Fruit fly (Drosophila melanogaster) whole organism, prepupa: ENCODE results near the gene CG15390.
A peak's percentile ranks its signal among the peaks of the same experiment; 100 is the strongest.

Source experiments
- Blimp-1 ChIP-seq: fragments of 200-800 bp; sonication (Bioruptor generic); optimal IDR thresholded peaks from 3 replicates; lab custom pipeline; 2017; ENCODE audit warnings: missing biosample characterization, missing genetic modification characterization, mild to moderate bottlenecking, moderate library complexity, missing genetic modification reagents
- CG10631 ChIP-seq: fragments of 200-800 bp; sonication (Bioruptor generic); optimal IDR thresholded peaks from 2 replicates; lab custom pipeline; 2016; ENCODE audit warnings: missing biosample characterization, missing genetic modification characterization
- CG10669 ChIP-seq: fragments of 200-800 bp; sonication (Bioruptor generic); optimal IDR thresholded peaks from 3 replicates; lab custom pipeline; 2018; ENCODE audit warnings: missing biosample characterization, mild to moderate bottlenecking, missing genetic modification characterization, moderate library complexity
- CG11294 ChIP-seq: fragments of 200-800 bp; sonication (Bioruptor generic); IDR thresholded peaks from 2 replicates; pipeline ENCODE4 v1.3.6; 2022; ENCODE audit warnings: missing biosample characterization, missing genetic modification characterization
- CG11762 ChIP-seq: fragments of 200-800 bp; sonication (Bioruptor generic); optimal IDR thresholded peaks from 3 replicates; lab custom pipeline; 2016; ENCODE audit warnings: missing biosample characterization, missing genetic modification characterization; ENCODE audit not compliant: insufficient read depth
- CG15336 ChIP-seq: fragments of 200-800 bp; sonication (Bioruptor generic); IDR thresholded peaks from 2 replicates; pipeline ENCODE4 v1.3.6; 2022; ENCODE audit warnings: missing biosample characterization, missing genetic modification characterization
- CG1621 ChIP-seq: fragments of 200-800 bp; sonication (Bioruptor generic); optimal IDR thresholded peaks from 3 replicates; lab custom pipeline; 2018; ENCODE audit warnings: missing biosample characterization, mild to moderate bottlenecking, missing genetic modification characterization
- CG16779 ChIP-seq: fragments of 200-800 bp; sonication (Bioruptor generic); optimal IDR thresholded peaks from 3 replicates; lab custom pipeline; 2017; ENCODE audit warnings: missing biosample characterization, mild to moderate bottlenecking, missing genetic modification characterization
- CG31627 ChIP-seq: fragments of 200-800 bp; sonication (Bioruptor generic); optimal IDR thresholded peaks from 3 replicates; lab custom pipeline; 2016; ENCODE audit warnings: missing biosample characterization, missing genetic modification characterization
- CG32006 ChIP-seq: fragments of 200-800 bp; sonication (Bioruptor generic); optimal IDR thresholded peaks from 3 replicates; lab custom pipeline; 2017; ENCODE audit warnings: missing biosample characterization, mild to moderate bottlenecking, missing genetic modification characterization
- CG34406 ChIP-seq: fragments of 200-800 bp; sonication (Bioruptor generic); optimal IDR thresholded peaks from 3 replicates; lab custom pipeline; 2016; ENCODE audit warnings: missing biosample characterization, missing genetic modification characterization
- CG4318 ChIP-seq: fragments of 200-800 bp; sonication (Bioruptor generic); optimal IDR thresholded peaks from 3 replicates; lab custom pipeline; 2017; ENCODE audit warnings: missing biosample characterization, mild to moderate bottlenecking, missing genetic modification characterization
- CG6163 ChIP-seq: fragments of 200-800 bp; sonication (Bioruptor generic); IDR thresholded peaks from 3 replicates; pipeline ENCODE4 v1.3.6; 2022; ENCODE audit warnings: missing biosample characterization, missing genetic modification characterization
- CG6276 ChIP-seq: fragments of 200-800 bp; sonication (Bioruptor generic); optimal IDR thresholded peaks from 2 replicates; lab custom pipeline; 2017; ENCODE audit warnings: missing biosample characterization, mild to moderate bottlenecking, missing genetic modification characterization
- CG6792 ChIP-seq: fragments of 200-800 bp; sonication (Bioruptor generic); optimal IDR thresholded peaks from 3 replicates; lab custom pipeline; 2016; ENCODE audit warnings: missing biosample characterization, missing genetic modification characterization
- CG6808 ChIP-seq: fragments of 200-800 bp; sonication (Bioruptor generic); optimal IDR thresholded peaks from 3 replicates; lab custom pipeline; 2017; ENCODE audit warnings: missing biosample characterization, missing genetic modification characterization, mild to moderate bottlenecking, moderate library complexity, missing genetic modification reagents
- CG6854 ChIP-seq: fragments of 200-800 bp; sonication (Bioruptor generic); optimal IDR thresholded peaks from 2 replicates; lab custom pipeline; 2017; ENCODE audit warnings: missing biosample characterization, mild to moderate bottlenecking, missing genetic modification characterization
- CG7368 ChIP-seq: fragments of 200-800 bp; sonication (Bioruptor generic); optimal IDR thresholded peaks from 3 replicates; lab custom pipeline; 2016; ENCODE audit warnings: missing biosample characterization, missing genetic modification characterization
- CG8319 ChIP-seq: fragments of 200-800 bp; sonication (Bioruptor generic); optimal IDR thresholded peaks from 3 replicates; lab custom pipeline; 2016; ENCODE audit warnings: missing biosample characterization, missing genetic modification characterization
- CG8632 ChIP-seq: fragments of 200-800 bp; sonication (Bioruptor generic); optimal IDR thresholded peaks from 3 replicates; lab custom pipeline; 2016; ENCODE audit warnings: missing biosample characterization, missing genetic modification characterization
- Eip75B ChIP-seq: fragments of 200-800 bp; sonication (Bioruptor generic); optimal IDR thresholded peaks from 3 replicates; lab custom pipeline; 2016; ENCODE audit warnings: missing biosample characterization, missing genetic modification characterization
- Eip78C ChIP-seq: fragments of 200-800 bp; sonication (Bioruptor generic); peaks from one replicate; lab custom pipeline; 2016; ENCODE audit warnings: missing biosample characterization, missing genetic modification characterization
- Eip93F ChIP-seq: fragments of 200-800 bp; sonication (Bioruptor generic); optimal IDR thresholded peaks from 2 replicates; lab custom pipeline; 2016; ENCODE audit warnings: missing biosample characterization, mild to moderate bottlenecking, missing genetic modification characterization
- Ets21C ChIP-seq: fragments of 200-800 bp; sonication (Bioruptor generic); optimal IDR thresholded peaks from 3 replicates; lab custom pipeline; 2016; ENCODE audit warnings: missing biosample characterization, missing genetic modification characterization
- Ets96B ChIP-seq: fragments of 200-800 bp; optimal IDR thresholded peaks from 2 replicates; lab custom pipeline; 2019; ENCODE audit warnings: missing biosample characterization, mild to moderate bottlenecking, missing genetic modification characterization, moderate library complexity
- Gug ChIP-seq: fragments of 200-800 bp; sonication (Bioruptor generic); IDR thresholded peaks from 2 replicates; pipeline ENCODE4 v1.3.6; 2022; ENCODE audit warnings: missing biosample characterization, missing genetic modification characterization
- Hr38 ChIP-seq: sonication (Bioruptor generic); optimal IDR thresholded peaks from 2 replicates; lab custom pipeline; 2016; ENCODE audit warnings: missing biosample characterization, missing genetic modification characterization
- Lpt ChIP-seq: fragments of 200-800 bp; sonication (Bioruptor generic); optimal IDR thresholded peaks from 3 replicates; lab custom pipeline; 2016; ENCODE audit warnings: missing biosample characterization, missing genetic modification characterization
- Met ChIP-seq: fragments of 200-800 bp; sonication (Bioruptor generic); optimal IDR thresholded peaks from 3 replicates; lab custom pipeline; 2016; ENCODE audit warnings: missing biosample characterization, missing genetic modification characterization
- OdsH ChIP-seq: fragments of 200-800 bp; sonication (Bioruptor generic); optimal IDR thresholded peaks from 3 replicates; lab custom pipeline; 2016; ENCODE audit warnings: missing biosample characterization, missing genetic modification characterization
- Smox ChIP-seq: fragments of 200-800 bp; sonication (Bioruptor generic); optimal IDR thresholded peaks from 3 replicates; lab custom pipeline; 2016; ENCODE audit warnings: missing biosample characterization, missing genetic modification characterization
- Sox102F ChIP-seq: fragments of 200-800 bp; sonication (Bioruptor generic); optimal IDR thresholded peaks from 2 replicates; lab custom pipeline; 2016; ENCODE audit warnings: missing biosample characterization, mild to moderate bottlenecking, missing genetic modification characterization
- Sox14 ChIP-seq: fragments of 200-800 bp; sonication (Bioruptor generic); optimal IDR thresholded peaks from 3 replicates; lab custom pipeline; 2016; ENCODE audit warnings: missing biosample characterization, missing genetic modification characterization
- Sox15 ChIP-seq: fragments of 200-800 bp; sonication (Bioruptor generic); optimal IDR thresholded peaks from 3 replicates; lab custom pipeline; 2016; ENCODE audit warnings: missing biosample characterization, missing genetic modification characterization
- achi ChIP-seq: fragments of 200-800 bp; sonication (Bioruptor generic); optimal IDR thresholded peaks from 3 replicates; lab custom pipeline; 2016; ENCODE audit warnings: missing biosample characterization, missing genetic modification characterization
- acj6 ChIP-seq: fragments of 200-800 bp; sonication (Bioruptor generic); optimal IDR thresholded peaks from 3 replicates; lab custom pipeline; 2016; ENCODE audit warnings: missing biosample characterization, missing genetic modification characterization
- cyc ChIP-seq: fragments of 200-800 bp; sonication (Bioruptor generic); optimal IDR thresholded peaks from 3 replicates; lab custom pipeline; 2016; ENCODE audit warnings: missing biosample characterization, missing genetic modification characterization
- dac ChIP-seq: fragments of 200-800 bp; sonication (Bioruptor generic); optimal IDR thresholded peaks from 2 replicates; lab custom pipeline; 2017; ENCODE audit warnings: missing biosample characterization, mild to moderate bottlenecking, missing genetic modification characterization
- eg ChIP-seq: fragments of 200-800 bp; sonication (Bioruptor generic); IDR thresholded peaks from 3 replicates; pipeline ENCODE4 v1.3.6; 2022; ENCODE audit warnings: missing biosample characterization, missing genetic modification characterization
- esn ChIP-seq: fragments of 200-800 bp; sonication (Bioruptor generic); optimal IDR thresholded peaks from 2 replicates; lab custom pipeline; 2016; ENCODE audit warnings: missing biosample characterization, mild to moderate bottlenecking, missing genetic modification characterization, moderate library complexity
- fd59A ChIP-seq: fragments of 200-800 bp; sonication (Bioruptor generic); optimal IDR thresholded peaks from 2 replicates; lab custom pipeline; 2017; ENCODE audit warnings: missing biosample characterization, mild to moderate bottlenecking, missing genetic modification characterization, missing genetic modification reagents
- fd85E ChIP-seq: fragments of 200-800 bp; sonication (Bioruptor generic); optimal IDR thresholded peaks from 3 replicates; lab custom pipeline; 2016; ENCODE audit warnings: missing biosample characterization, missing genetic modification characterization
- lz ChIP-seq: fragments of 200-800 bp; sonication (Bioruptor generic); optimal IDR thresholded peaks from 3 replicates; lab custom pipeline; 2016; ENCODE audit warnings: missing biosample characterization, missing genetic modification characterization
- net ChIP-seq: fragments of 200-800 bp; sonication (Bioruptor generic); optimal IDR thresholded peaks from 3 replicates; lab custom pipeline; 2016; ENCODE audit warnings: missing biosample characterization, missing genetic modification characterization
- pdm3 ChIP-seq: fragments of 200-800 bp; sonication (Bioruptor generic); optimal IDR thresholded peaks from 3 replicates; lab custom pipeline; 2016; ENCODE audit warnings: missing biosample characterization, missing genetic modification characterization
- spab ChIP-seq: fragments of 200-800 bp; sonication (Bioruptor generic); optimal IDR thresholded peaks from 2 replicates; lab custom pipeline; 2017; ENCODE audit warnings: missing biosample characterization, mild to moderate bottlenecking, missing genetic modification characterization, missing genetic modification reagents
- ss ChIP-seq, 2 experiments: fragments of 200-800 bp; sonication (Bioruptor generic); optimal IDR thresholded peaks; 2 replicates in 1 of 2; 3 replicates in 1 of 2; lab custom pipeline; 2017 to 2018; ENCODE audit warnings: mild to moderate bottlenecking in 2 of 2, missing biosample characterization in 2 of 2, missing genetic modification characterization in 2 of 2, moderate library complexity in 1 of 2
- svp ChIP-seq: fragments of 200-800 bp; sonication (Bioruptor generic); peaks from one replicate; lab custom pipeline; 2016; ENCODE audit warnings: missing biosample characterization, missing genetic modification characterization
- topi ChIP-seq: fragments of 200-800 bp; sonication (Bioruptor generic); optimal IDR thresholded peaks from 3 replicates; lab custom pipeline; 2016; ENCODE audit warnings: missing biosample characterization, missing genetic modification characterization

The CG15390 gene

DNA sequence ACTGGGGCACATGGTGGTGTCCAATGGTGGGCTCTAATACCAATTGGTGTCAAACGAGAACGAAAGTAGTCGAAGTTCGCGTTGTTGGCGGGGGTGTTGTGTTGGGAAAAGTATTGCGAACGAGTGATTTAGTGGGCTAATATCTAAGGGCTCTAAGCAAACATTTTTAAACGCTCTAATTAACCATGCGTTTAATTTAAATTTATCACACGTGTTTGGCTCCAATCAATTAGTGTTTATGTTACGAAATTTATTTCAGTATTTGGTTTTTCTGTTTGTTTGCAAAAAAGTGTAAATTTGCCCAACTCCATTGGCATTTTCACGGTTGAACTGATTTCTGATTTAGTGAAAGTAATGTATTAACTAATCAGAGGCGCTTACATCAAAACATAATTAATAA is 45.4 kb downstream of the CG15390 start, which contains the start of gene CG34447:
Gene CG34447, minus strand, starts transcription at position 101 of the 400 bp plus-strand sequence.
- no peak for TF ChIP-seq CG34406
- TF ChIP-seq ss (GFP tag; optimal IDR thresholded peaks at IDR 0.05; lab: Kevin White, UChicago) = no peak
- no peak for TF ChIP-seq CG10631
- TF ChIP-seq fd85E (GFP tag; lab: Kevin White, UChicago) = no peak
- no peak for TF ChIP-seq Blimp-1 (GFP tag; lab: Kevin White, UChicago)
- no peak for TF ChIP-seq CG6854 (GFP tag; lab: Kevin White, UChicago)
- TF ChIP-seq, all 60 proteins: peak for 0

- peak; percentile 63 for TF ChIP-seq eg
- peak; percentile 7 for TF ChIP-seq Ets21C (GFP tag; lab: Kevin White, UChicago)
- TF ChIP-seq Gug (GFP tag; lab: Robert Waterston, UW) = no peak
- peak; percentile 43 for TF ChIP-seq CG10631
- peak; percentile 39 for TF ChIP-seq CG6792
- TF ChIP-seq cyc (GFP tag; lab: Kevin White, UChicago) = peak; percentile 42
- TF ChIP-seq CG8632 (GFP tag; lab: Kevin White, UChicago) = peak; percentile 33
- TF ChIP-seq esn (GFP tag; lab: Kevin White, UChicago) = peak; percentile 67
- no peak for TF ChIP-seq CG6808 (GFP tag; lab: Kevin White, UChicago)
- TF ChIP-seq CG31627 (GFP tag; lab: Kevin White, UChicago) = peak; percentile 51
- TF ChIP-seq spab = no peak
- TF ChIP-seq Eip93F (GFP tag; lab: Kevin White, UChicago) = no peak
- TF ChIP-seq dac (GFP tag; lab: Kevin White, UChicago) = no peak
- TF ChIP-seq OdsH (GFP tag; lab: Kevin White, UChicago) = peak; percentile 66
- TF ChIP-seq Sox102F = peak; percentile 36
- no peak for TF ChIP-seq Sox15 (GFP tag; lab: Kevin White, UChicago)
- no peak for TF ChIP-seq ss (GFP tag; optimal IDR thresholded peaks at IDR 0.05; lab: Kevin White, UChicago)
- TF ChIP-seq CG8319 (GFP tag; lab: Kevin White, UChicago) = no peak
- peak; percentile 52 for TF ChIP-seq lz (GFP tag; lab: Kevin White, UChicago)
- TF ChIP-seq CG6163 (GFP tag; lab: Robert Waterston, UW) = 0 out of 3 replicates have a peak, but pooled peaks have one; percentile 11
- no peak for TF ChIP-seq fd59A (GFP tag; lab: Kevin White, UChicago)
- TF ChIP-seq achi (GFP tag; lab: Kevin White, UChicago) = peak; percentile 45
- TF ChIP-seq Eip78C = peak; percentile 87
- TF ChIP-seq Lpt = peak; percentile 3
- peak; percentile 22 for TF ChIP-seq net (GFP tag; lab: Kevin White, UChicago)
- TF ChIP-seq topi (GFP tag; lab: Kevin White, UChicago) = peak; percentile 33
- TF ChIP-seq CG16779 (tag; lab: Kevin White, UChicago) = no peak
- peak; percentile 80 for TF ChIP-seq svp
- peak; percentile 62 for TF ChIP-seq Smox
- TF ChIP-seq Met (GFP tag; lab: Kevin White, UChicago) = peak; percentile 29
- TF ChIP-seq Ets96B (tag; lab: Kevin White, UChicago) = peak; percentile 58
- peak; percentile 23 for TF ChIP-seq Eip75B (GFP tag; lab: Kevin White, UChicago)
- TF ChIP-seq CG10669 (GFP tag; lab: Kevin White, UChicago) = peak; percentile 43
- peak; percentile 34 for TF ChIP-seq Sox14 (GFP tag; lab: Kevin White, UChicago)
- TF ChIP-seq CG1621 = no peak
- TF ChIP-seq CG11762 (GFP tag; lab: Kevin White, UChicago) = no peak
- no peak for TF ChIP-seq Hr38 (GFP tag; lab: Kevin White, UChicago)
- TF ChIP-seq CG11294 (GFP tag; lab: Robert Waterston, UW) = no peak
- no peak for TF ChIP-seq CG6854 (GFP tag; lab: Kevin White, UChicago)
- no peak for TF ChIP-seq CG6276 (GFP tag; lab: Kevin White, UChicago)
- TF ChIP-seq CG7368 (GFP tag; lab: Kevin White, UChicago) = no peak
- TF ChIP-seq CG4318 (GFP tag; lab: Kevin White, UChicago) = no peak
- TF ChIP-seq CG32006 = peak; percentile 50
- TF ChIP-seq acj6 (GFP tag; lab: Kevin White, UChicago) = peak; percentile 55
- peak; percentile 60 for TF ChIP-seq CG15336 (GFP tag; lab: Robert Waterston, UW)
- no peak for TF ChIP-seq Blimp-1 (GFP tag; lab: Kevin White, UChicago)
- peak; percentile 60 for TF ChIP-seq pdm3 (GFP tag; lab: Kevin White, UChicago)
- no peak for TF ChIP-seq fd85E (GFP tag; lab: Kevin White, UChicago)
These were observed 46.0 kb downstream of the CG15390 start, which contains the start of gene CG9886 for dm6 chr2L:2420490-2420889. TSS of gene CG9886 (plus strand) at chr2L:2420830.
